Worm (Caenorhabditis elegans): ENCODE data around the gene F18C5.5.

ce11 chrII:6522622-6523254, 43.8 kb downstream of the F18C5.5 start:
- TF ChIP-seq nhr-67 (tag; optimal IDR thresholded peaks at IDR 0.05) (no peak), snpc-4 (tag; optimal IDR thresholded peaks at IDR 0.05) (no peak), zag-1 (tag; optimal IDR thresholded peaks at IDR 0.05) (no peak), skn-1 (tag; optimal IDR thresholded peaks at IDR 0.05) (no peak), ztf-4 (tag; optimal IDR thresholded peaks at IDR 0.05) (no peak), unc-62 (GFP tag; optimal IDR thresholded peaks at IDR 0.05) (no peak), pqm-1 (tag; optimal IDR thresholded peaks at IDR 0.05) (peak; percentile 25), fkh-10 (GFP tag; optimal IDR thresholded peaks at IDR 0.05) (no peak), elt-2 (tag; optimal IDR thresholded peaks at IDR 0.05) (no peak), unc-39 (tag; optimal IDR thresholded peaks at IDR 0.05) (no peak), ztf-11 (tag; optimal IDR thresholded peaks at IDR 0.05) (no peak), ama-1 (optimal IDR thresholded peaks at IDR 0.05) (no peak), nhr-76 (tag; optimal IDR thresholded peaks at IDR 0.05) (no peak), nhr-12 (tag; optimal IDR thresholded peaks at IDR 0.05) (no peak)
